Fruit fly (Drosophila melanogaster) whole organism, embryonic: ENCODE data around the gene PCID2.

Experiments used
- CG10462 ChIP-seq: fragments of 200-800 bp; sonication (Bioruptor generic); optimal IDR thresholded peaks from 2 replicates; lab custom pipeline; 2016; ENCODE audit warnings: missing biosample characterization, missing genetic modification characterization
- CG10565 ChIP-seq: fragments of 200-800 bp; sonication (Bioruptor generic); optimal IDR thresholded peaks from 3 replicates; lab custom pipeline; 2016; ENCODE audit warnings: missing biosample characterization, mild to moderate bottlenecking, missing genetic modification characterization
- CG10654 ChIP-seq: fragments of 200-800 bp; sonication (Bioruptor generic); optimal IDR thresholded peaks from 2 replicates; lab custom pipeline; 2016; ENCODE audit warnings: missing biosample characterization, missing genetic modification characterization
- CG10979 ChIP-seq: fragments of 200-800 bp; sonication (Bioruptor generic); optimal IDR thresholded peaks from 2 replicates; lab custom pipeline; 2018; ENCODE audit warnings: missing biosample characterization, mild to moderate bottlenecking, missing genetic modification characterization, moderate library complexity
- CG11504 ChIP-seq: fragments of 200-800 bp; sonication (Bioruptor generic); optimal IDR thresholded peaks from 3 replicates; lab custom pipeline; 2019; ENCODE audit warnings: missing biosample characterization, mild to moderate bottlenecking, missing genetic modification characterization, moderate library complexity
- CG11696 ChIP-seq: fragments of 200-800 bp; sonication (Bioruptor generic); IDR thresholded peaks from 2 replicates; pipeline ENCODE4 v1.3.6; 2022; ENCODE audit warnings: missing biosample characterization, missing genetic modification characterization
- CG12391 ChIP-seq: fragments of 200-800 bp; sonication (Bioruptor generic); optimal IDR thresholded peaks from 3 replicates; lab custom pipeline; 2018; ENCODE audit warnings: missing biosample characterization, mild to moderate bottlenecking, missing genetic modification characterization, moderate library complexity
- CG12942 ChIP-seq: fragments of 200-800 bp; sonication (Bioruptor generic); optimal IDR thresholded peaks from 3 replicates; lab custom pipeline; 2016; ENCODE audit warnings: missing biosample characterization, missing genetic modification characterization
- CG14710 ChIP-seq: fragments of 200-800 bp; sonication (Bioruptor generic); optimal IDR thresholded peaks from 3 replicates; lab custom pipeline; 2019; ENCODE audit warnings: missing biosample characterization, mild to moderate bottlenecking, missing genetic modification characterization, moderate library complexity
- CG3281 ChIP-seq: fragments of 200-800 bp; sonication (Bioruptor generic); optimal IDR thresholded peaks from 3 replicates; lab custom pipeline; 2017; ENCODE audit warnings: missing biosample characterization, mild to moderate bottlenecking, missing genetic modification characterization
- CG5180 ChIP-seq: fragments of 200-800 bp; sonication (Bioruptor generic); optimal IDR thresholded peaks from 3 replicates; lab custom pipeline; 2017; ENCODE audit warnings: missing biosample characterization, missing genetic modification characterization, mild to moderate bottlenecking, moderate library complexity, missing genetic modification reagents
- CG6854 ChIP-seq: fragments of 200-800 bp; sonication (Bioruptor generic); optimal IDR thresholded peaks from 3 replicates; lab custom pipeline; 2017; ENCODE audit warnings: missing biosample characterization, mild to moderate bottlenecking, missing genetic modification characterization
- CG7556 ChIP-seq: fragments of 200-800 bp; sonication (Bioruptor generic); optimal IDR thresholded peaks from 2 replicates; lab custom pipeline; 2017; ENCODE audit warnings: missing biosample characterization, mild to moderate bottlenecking, missing genetic modification characterization
- CoRest ChIP-seq: fragments of 200-800 bp; sonication (Bioruptor generic); optimal IDR thresholded peaks from 3 replicates; lab custom pipeline; 2018; ENCODE audit warnings: missing biosample characterization, mild to moderate bottlenecking, missing genetic modification characterization, moderate library complexity
- CrebB ChIP-seq: fragments of 200-800 bp; sonication (Bioruptor generic); optimal IDR thresholded peaks from 3 replicates; lab custom pipeline; 2018; ENCODE audit warnings: missing biosample characterization, mild to moderate bottlenecking, missing genetic modification characterization
- D ChIP-seq, 2 experiments: fragments of 200-800 bp in 1 of 2; fragments of >200 bp in 1 of 2; sonication (Bioruptor generic) in 1 of 2; optimal IDR thresholded peaks; 2 replicates in 1 of 2; 3 replicates in 1 of 2; lab custom pipeline; 2017; ENCODE audit warnings: mild to moderate bottlenecking in 1 of 2, missing biosample characterization in 1 of 2, missing genetic modification characterization in 1 of 2, missing genetic modification reagents in 1 of 2
- Dek ChIP-seq: fragments of 200-800 bp; sonication (Bioruptor generic); optimal IDR thresholded peaks from 3 replicates; lab custom pipeline; 2019; ENCODE audit warnings: missing biosample characterization, mild to moderate bottlenecking, missing genetic modification characterization, moderate library complexity
- Dll ChIP-seq: fragments of 200-800 bp; sonication (Bioruptor generic); IDR thresholded peaks from 4 replicates; pipeline ENCODE4 v1.3.6; 2022; ENCODE audit warnings: missing biosample characterization, missing genetic modification characterization; ENCODE audit not compliant: partially characterized antibody
- Doc3 ChIP-seq: fragments of 200-800 bp; sonication (Bioruptor generic); IDR thresholded peaks from 3 replicates; pipeline ENCODE4 v1.3.6; 2022; ENCODE audit warnings: missing biosample characterization, missing genetic modification characterization; ENCODE audit not compliant: partially characterized antibody
- ERR ChIP-seq: fragments of 200-800 bp; sonication (Bioruptor generic); optimal IDR thresholded peaks from 2 replicates; lab custom pipeline; 2016; ENCODE audit warnings: missing biosample characterization, missing genetic modification characterization
- HHEX ChIP-seq: fragments of 200-800 bp; sonication (Bioruptor generic); optimal IDR thresholded peaks from 3 replicates; lab custom pipeline; 2017; ENCODE audit warnings: missing biosample characterization, mild to moderate bottlenecking, missing genetic modification characterization, missing genetic modification reagents
- Hsf ChIP-seq: fragments of 200-800 bp; sonication (Bioruptor generic); optimal IDR thresholded peaks from 3 replicates; lab custom pipeline; 2016; ENCODE audit warnings: missing biosample characterization, missing genetic modification characterization
- Meics ChIP-seq: fragments of 200-800 bp; sonication (Bioruptor generic); optimal IDR thresholded peaks from 2 replicates; lab custom pipeline; 2017; ENCODE audit warnings: missing biosample characterization, mild to moderate bottlenecking, missing genetic modification characterization
- NFAT ChIP-seq: fragments of 200-800 bp; sonication (Bioruptor generic); IDR thresholded peaks from 2 replicates; pipeline ENCODE4 v1.3.6; 2022; ENCODE audit warnings: missing biosample characterization, missing genetic modification characterization
- Poxn ChIP-seq: fragments of 200-800 bp; sonication (Bioruptor generic); IDR thresholded peaks from 2 replicates; pipeline ENCODE4 v1.3.6; 2022; ENCODE audit warnings: missing biosample characterization, missing genetic modification characterization
- TFAM ChIP-seq: fragments of 200-800 bp; sonication (Bioruptor generic); optimal IDR thresholded peaks from 2 replicates; lab custom pipeline; 2017; ENCODE audit warnings: missing biosample characterization, missing genetic modification characterization, inconsistent platforms
- YL-1 ChIP-seq: fragments of 200-800 bp; sonication (Bioruptor generic); optimal IDR thresholded peaks from 3 replicates; lab custom pipeline; 2017; ENCODE audit warnings: missing biosample characterization, mild to moderate bottlenecking, missing genetic modification characterization
- al ChIP-seq: fragments of 200-800 bp; sonication (Bioruptor generic); IDR thresholded peaks from 2 replicates; pipeline ENCODE4 v1.3.6; 2022; ENCODE audit warnings: missing biosample characterization, missing genetic modification characterization
- ci ChIP-seq: fragments of 200-800 bp; sonication (Bioruptor generic); IDR thresholded peaks from 3 replicates; pipeline ENCODE4 v1.3.6; 2022; ENCODE audit warnings: missing biosample characterization, missing genetic modification characterization
- crol ChIP-seq: fragments of 200-800 bp; sonication (Bioruptor generic); IDR thresholded peaks from 2 replicates; pipeline ENCODE4 v1.3.6; 2022; ENCODE audit warnings: missing biosample characterization, missing genetic modification characterization
- dimm ChIP-seq: fragments of 200-800 bp; sonication (Bioruptor generic); IDR thresholded peaks from 2 replicates; pipeline ENCODE4 v1.3.6; 2022; ENCODE audit warnings: missing biosample characterization, missing genetic modification characterization
- eyg ChIP-seq: fragments of 200-800 bp; sonication (Bioruptor generic); optimal IDR thresholded peaks from 3 replicates; lab custom pipeline; 2016; ENCODE audit warnings: missing biosample characterization, missing genetic modification characterization
- fd64A ChIP-seq: fragments of 200-800 bp; sonication (Bioruptor generic); optimal IDR thresholded peaks from 3 replicates; lab custom pipeline; 2018; ENCODE audit warnings: missing biosample characterization, mild to moderate bottlenecking, missing genetic modification characterization
- gcm2 ChIP-seq: fragments of 200-800 bp; sonication (Bioruptor generic); optimal IDR thresholded peaks from 2 replicates; lab custom pipeline; 2016; ENCODE audit warnings: missing biosample characterization, missing genetic modification characterization
- gsb-n ChIP-seq: fragments of 200-800 bp; sonication (Bioruptor generic); optimal IDR thresholded peaks from 3 replicates; lab custom pipeline; 2018; ENCODE audit warnings: missing biosample characterization, mild to moderate bottlenecking, missing genetic modification characterization
- jumu ChIP-seq: fragments of 200-800 bp; sonication (Bioruptor generic); optimal IDR thresholded peaks from 3 replicates; lab custom pipeline; 2016; ENCODE audit warnings: missing biosample characterization, missing genetic modification characterization
- kah ChIP-seq: fragments of 200-800 bp; sonication (Bioruptor generic); optimal IDR thresholded peaks from 2 replicates; lab custom pipeline; 2018; ENCODE audit warnings: missing biosample characterization, mild to moderate bottlenecking, missing genetic modification characterization
- knrl ChIP-seq: fragments of 200-800 bp; sonication (Bioruptor generic); IDR thresholded peaks from 3 replicates; pipeline ENCODE4 v1.3.6; 2022; ENCODE audit warnings: missing biosample characterization, missing genetic modification characterization; ENCODE audit not compliant: partially characterized antibody
- oc ChIP-seq: fragments of 200-800 bp; sonication (Bioruptor generic); optimal IDR thresholded peaks from 2 replicates; lab custom pipeline; 2018; ENCODE audit warnings: missing biosample characterization, mild to moderate bottlenecking, missing genetic modification characterization, moderate library complexity
- otp ChIP-seq: fragments of 200-800 bp; sonication (Bioruptor generic); IDR thresholded peaks from 3 replicates; pipeline ENCODE4, ENCODE4 v1.3.6; 2022; ENCODE audit warnings: missing biosample characterization, missing genetic modification characterization
- peb ChIP-seq: fragments of 200-800 bp; sonication (Bioruptor generic); IDR thresholded peaks from 2 replicates; pipeline ENCODE4 v1.3.6; 2022; ENCODE audit warnings: missing biosample characterization, missing genetic modification characterization
- phol ChIP-seq: fragments of 200-800 bp; sonication (Bioruptor generic); optimal IDR thresholded peaks from 3 replicates; lab custom pipeline; 2018; ENCODE audit warnings: missing biosample characterization, mild to moderate bottlenecking, missing genetic modification characterization, moderate library complexity
- rib ChIP-seq: fragments of 200-800 bp; sonication (Bioruptor generic); IDR thresholded peaks from 2 replicates; pipeline ENCODE4 v1.3.6; 2022; ENCODE audit warnings: missing biosample characterization, missing genetic modification characterization
- slou ChIP-seq: fragments of 200-800 bp; sonication (Bioruptor generic); optimal IDR thresholded peaks from 3 replicates; lab custom pipeline; 2016; ENCODE audit warnings: missing biosample characterization, missing genetic modification characterization
- sob ChIP-seq: fragments of 200-800 bp; sonication (Bioruptor generic); IDR thresholded peaks from 2 replicates; pipeline ENCODE4 v1.3.6; 2022; ENCODE audit warnings: missing biosample characterization, missing genetic modification characterization
- ssp ChIP-seq: fragments of 200-800 bp; sonication (Bioruptor generic); IDR thresholded peaks from 2 replicates; pipeline ENCODE4 v1.3.6; 2022; ENCODE audit warnings: missing biosample characterization, missing genetic modification characterization
- stc ChIP-seq: fragments of 200-800 bp; sonication (Bioruptor generic); IDR thresholded peaks from 2 replicates; pipeline ENCODE4 v1.3.6; 2022; ENCODE audit warnings: missing biosample characterization, missing genetic modification characterization
- unc-4 ChIP-seq: fragments of 200-800 bp; sonication (Bioruptor generic); IDR thresholded peaks from 2 replicates; pipeline ENCODE4 v1.3.6; 2022; ENCODE audit warnings: missing biosample characterization, missing genetic modification characterization; ENCODE audit not compliant: partially characterized antibody
- usp ChIP-seq: fragments of >200 bp; optimal IDR thresholded peaks from 2 replicates; lab custom pipeline; 2017; ENCODE audit warnings: missing biosample characterization, missing genetic modification characterization
- yki ChIP-seq: fragments of >200 bp; optimal IDR thresholded peaks from 3 replicates; lab custom pipeline; 2018

Gene PCID2

DNA sequence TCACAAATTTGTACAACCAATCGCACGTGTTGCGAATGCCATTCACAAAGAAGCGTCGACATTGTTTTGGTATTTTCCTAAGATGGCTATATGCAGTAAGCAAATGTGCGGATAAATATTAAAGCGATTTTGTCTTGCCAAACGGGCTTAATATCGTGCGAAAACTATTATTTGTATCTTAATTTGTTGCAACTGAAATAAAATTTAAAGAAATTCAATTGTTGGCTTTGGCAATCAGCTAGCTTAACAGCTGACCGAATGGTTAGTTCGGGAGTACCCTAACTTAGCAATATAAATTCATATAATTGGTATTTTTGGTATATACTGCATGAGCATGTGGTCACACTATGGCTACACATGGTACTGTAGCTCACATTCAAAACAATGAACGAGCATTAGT is 22.2 kb downstream of the PCID2 start, which contains the start of the genes RIOK1 and Polr3H (continued):
- TF ChIP-seq knrl (no peak; the same call in 2 of the 3 replicates), TFAM (GFP tag; lab: Kevin White, UChicago) (no peak), CoRest (tag; lab: Kevin White, UChicago) (no peak), gcm2 (GFP tag; lab: Kevin White, UChicago) (peak; percentile 62), fd64A (GFP tag; lab: Kevin White, UChicago) (no peak), CG12391 (tag; lab: Kevin White, UChicago) (peak; percentile 79), usp (no peak), dimm (GFP tag; lab: Robert Waterston, UW) (no peak), CG3281 (GFP tag; lab: Kevin White, UChicago) (no peak), CrebB (tag; lab: Kevin White, UChicago) (peak; percentile 29), otp (GFP tag; lab: Robert Waterston, UW) (no peak), kah (GFP tag; lab: Kevin White, UChicago) (no peak), oc (tag; lab: Kevin White, UChicago) (no peak), slou (GFP tag; lab: Kevin White, UChicago) (no peak), CG10565 (peak; percentile 6), unc-4 (no peak; the same call in 1 of the 2 replicates), phol (peak; percentile 96), CG10462 (GFP tag; lab: Kevin White, UChicago) (peak; percentile 5), eyg (GFP tag; lab: Kevin White, UChicago) (peak; percentile 18), Doc3 (GFP tag; lab: Robert Waterston, UW) (no peak), jumu (GFP tag; lab: Kevin White, UChicago) (peak; percentile 38), rib (GFP tag; lab: Robert Waterston, UW) (0 out of 2 replicates have a peak, but pooled peaks have one; percentile 40), al (GFP tag; lab: Robert Waterston, UW) (peak; percentile 68), NFAT (GFP tag; lab: Robert Waterston, UW) (peak; percentile 40; the same call in 1 of the 2 replicates), CG5180 (GFP tag; lab: Kevin White, UChicago) (no peak), Hsf (peak; percentile 85), yki (lab: Kevin White, UChicago) (no peak), CG10979 (tag; lab: Kevin White, UChicago) (peak; percentile 55), sob (GFP tag; lab: Robert Waterston, UW) (peak; percentile 28; the same call in 1 of the 2 replicates), CG14710 (tag; lab: Kevin White, UChicago) (peak; percentile 78), YL-1 (peak; percentile 81), ci (GFP tag; lab: Robert Waterston, UW) (peak; percentile 65; the same call in 2 of the 3 replicates), CG7556 (GFP tag; lab: Kevin White, UChicago) (no peak), ERR (peak; percentile 56), crol (GFP tag; lab: Robert Waterston, UW) (no peak), Poxn (no peak), Dek (tag; lab: Kevin White, UChicago) (no peak), CG6854 (GFP tag; lab: Kevin White, UChicago) (no peak), HHEX (GFP tag; lab: Kevin White, UChicago) (no peak), CG11696 (GFP tag; lab: Robert Waterston, UW) (no peak), CG12942 (GFP tag; lab: Kevin White, UChicago) (peak; percentile 75), CG11504 (tag; lab: Kevin White, UChicago) (no peak), D (optimal IDR thresholded peaks at IDR 0.05; lab: Kevin White, UChicago) (no peak), D (GFP tag; optimal IDR thresholded peaks at IDR 0.05; lab: Kevin White, UChicago) (no peak), Dll (GFP tag; lab: Robert Waterston, UW) (peak; percentile 54; the same call in 1 of the 4 replicates), peb (GFP tag; lab: Robert Waterston, UW) (0 out of 2 replicates have a peak, but pooled peaks have one; percentile 28), Meics (peak; percentile 64), CG10654 (GFP tag; lab: Kevin White, UChicago) (peak; percentile 65), gsb-n (tag; lab: Kevin White, UChicago) (no peak), stc (peak; percentile 59; the same call in 1 of the 2 replicates), ssp (GFP tag; lab: Robert Waterston, UW) (0 out of 2 replicates have a peak, but pooled peaks have one; percentile 40)
